Worm (Caenorhabditis elegans) whole organism, young adult: ENCODE data around the gene fbxc-47.

ENCODE experiments used
- hrde-1 ChIP-seq: sonication (generic microtip); optimal IDR thresholded peaks from 2 replicates; lab custom pipeline; 2016; ENCODE audit warnings: missing genetic modification characterization, mild to moderate bottlenecking, missing compliant biosample characterization, moderate library complexity, missing genotype, missing genetic modification reagents, borderline replicate concordance
- zfh-2 ChIP-seq: fragments of 200-800 bp; sonication (Bioruptor generic); conservative IDR thresholded peaks from 2 replicates; pipeline ENCODE4 v1.3.6; 2022; ENCODE audit warnings: missing genetic modification reagents, missing genetic modification characterization, missing compliant biosample characterization

Gene fbxc-47

ce11 chrIV:3856190-3856589 lies 50.9 kb downstream of the fbxc-47 start:
- 0 out of 2 replicates have a peak, but pooled peaks have one; percentile 22 for TF ChIP-seq zfh-2 (GFP tag; lab: Robert Waterston, UW)
- TF ChIP-seq hrde-1 (tag; lab: Kevin White, UChicago), result no peak
